Worm (Caenorhabditis elegans) whole organism, young adult: ENCODE results near the gene aex-4.

Experiments
- B0261.1 ChIP-seq: sonication (generic microtip); optimal IDR thresholded peaks from 2 replicates; lab custom pipeline; 2016; ENCODE audit warnings: mild to moderate bottlenecking, missing genetic modification characterization, moderate library complexity, missing compliant biosample characterization
- B0336.3 ChIP-seq: fragments of 200-800 bp; sonication (Bioruptor generic); IDR thresholded peaks from 2 replicates; pipeline ENCODE4 v1.3.6; 2022; ENCODE audit warnings: missing genetic modification characterization, missing compliant biosample characterization
- C17E4.6 ChIP-seq: fragments of 200-800 bp; sonication (Bioruptor generic); IDR thresholded peaks from 2 replicates; pipeline ENCODE4 v1.3.6; 2022; ENCODE audit warnings: missing genetic modification reagents, missing genetic modification characterization, missing compliant biosample characterization
- F33H1.4 ChIP-seq: fragments of 200-800 bp; sonication (Bioruptor generic); IDR thresholded peaks from 2 replicates; pipeline ENCODE4 v1.3.6; 2022; ENCODE audit warnings: missing genetic modification reagents, missing genetic modification characterization, missing compliant biosample characterization
- F37B4.10 ChIP-seq: fragments of 200-800 bp; sonication (Bioruptor generic); IDR thresholded peaks from 2 replicates; pipeline ENCODE4 v1.3.6; 2022; ENCODE audit warnings: missing genetic modification characterization, missing compliant biosample characterization
- F39B2.1 ChIP-seq: fragments of 200-800 bp; sonication (Bioruptor generic); IDR thresholded peaks from 2 replicates; pipeline ENCODE4 v1.3.6; 2022; ENCODE audit warnings: missing genetic modification reagents, missing genetic modification characterization, missing compliant biosample characterization
- F49E8.2 ChIP-seq: sonication (generic microtip); optimal IDR thresholded peaks from 3 replicates; lab custom pipeline; 2017; ENCODE audit warnings: missing genetic modification characterization, mild to moderate bottlenecking, missing compliant biosample characterization, antibody characterized with exemption, moderate library complexity; ENCODE audit not compliant: insufficient read depth
- Y53F4B.3 ChIP-seq: fragments of 200-800 bp; sonication (Bioruptor generic); IDR thresholded peaks from 2 replicates; pipeline ENCODE4 v1.3.6; 2022; ENCODE audit warnings: missing genetic modification reagents, missing genetic modification characterization, missing compliant biosample characterization
- Y53G8AR.9 ChIP-seq: fragments of 200-800 bp; sonication (Bioruptor generic); conservative IDR thresholded peaks from 2 replicates; pipeline ENCODE4 v1.3.6; 2022; ENCODE audit warnings: missing genetic modification reagents, missing genetic modification characterization, missing compliant biosample characterization
- ZK185.1 ChIP-seq: sonication (generic microtip); optimal IDR thresholded peaks from 2 replicates; lab custom pipeline; 2016; ENCODE audit warnings: mild to moderate bottlenecking, missing genetic modification characterization, missing compliant biosample characterization; ENCODE audit not compliant: poor library complexity, severe bottlenecking
- akir-1 ChIP-seq: fragments of 200-800 bp; sonication (Bioruptor generic); optimal IDR thresholded peaks from 2 replicates; lab custom pipeline; 2018; ENCODE audit warnings: mild to moderate bottlenecking, missing genetic modification characterization, moderate library complexity, missing compliant biosample characterization
- ama-1 ChIP-seq, 3 experiments: fragments of 150-350 bp in 1 of 3; sonication (generic microtip) in 2 of 3; optimal IDR thresholded peaks; 2 replicates each; lab custom pipeline; 2014 to 2018; ENCODE audit warnings: missing biosample characterization in 2 of 3, missing genetic modification characterization in 2 of 3, missing genetic modification reagents in 2 of 3
- atf-7 ChIP-seq: sonication (generic microtip); optimal IDR thresholded peaks from 2 replicates; lab custom pipeline; 2017; ENCODE audit warnings: mild to moderate bottlenecking, missing genetic modification characterization, missing compliant biosample characterization
- bed-2 ChIP-seq: fragments of 200-800 bp; sonication (Bioruptor generic); IDR thresholded peaks from 2 replicates; pipeline ENCODE4 v1.3.6; 2022; ENCODE audit warnings: missing genetic modification reagents, missing genetic modification characterization, missing compliant biosample characterization
- cebp-1 ChIP-seq, 2 experiments: fragments of 200-800 bp in 1 of 2; sonication (Bioruptor generic) in 1 of 2; sonication (generic microtip) in 1 of 2; IDR thresholded peaks in 1 of 2; optimal IDR thresholded peaks in 1 of 2; 2 replicates each; pipeline versions ENCODE4 v1.3.6 to Lab custom; 2017 to 2022; ENCODE audit warnings: missing compliant biosample characterization in 2 of 2, missing genetic modification characterization in 2 of 2, mild to moderate bottlenecking in 1 of 2, missing genetic modification reagents in 1 of 2, moderate library complexity in 1 of 2
- dox-1 ChIP-seq: fragments of 200-800 bp; sonication (Bioruptor generic); IDR thresholded peaks from 2 replicates; pipeline ENCODE4 v1.3.6; 2022; ENCODE audit warnings: missing genetic modification reagents, missing genetic modification characterization, missing compliant biosample characterization
- dpl-1 ChIP-seq: fragments of 150-350 bp; optimal IDR thresholded peaks from 2 replicates; lab custom pipeline; 2014; ENCODE audit warnings: missing biosample characterization, missing genetic modification reagents, missing genetic modification characterization
- egl-44 ChIP-seq: fragments of 200-800 bp; sonication (Bioruptor generic); IDR thresholded peaks from 2 replicates; pipeline ENCODE4 v1.3.6; 2022; ENCODE audit warnings: missing genetic modification reagents, missing genetic modification characterization, missing compliant biosample characterization
- ekl-4 ChIP-seq: fragments of 200-800 bp; sonication (Bioruptor generic); IDR thresholded peaks from 2 replicates; pipeline ENCODE4 v1.3.6; 2022; ENCODE audit warnings: missing genetic modification reagents, missing genetic modification characterization, missing compliant biosample characterization
- fkh-3 ChIP-seq: sonication (generic microtip); optimal IDR thresholded peaks from 2 replicates; lab custom pipeline; 2016; ENCODE audit warnings: mild to moderate bottlenecking, missing genetic modification characterization, missing compliant biosample characterization
- hlh-12 ChIP-seq: sonication (generic microtip); optimal IDR thresholded peaks from 2 replicates; lab custom pipeline; 2016; ENCODE audit warnings: missing genetic modification characterization, missing compliant biosample characterization
- hmg-1.2 ChIP-seq: fragments of 200-800 bp; sonication (Bioruptor generic); IDR thresholded peaks from 2 replicates; pipeline ENCODE4 v1.3.6; 2022; ENCODE audit warnings: missing genetic modification reagents, missing genetic modification characterization, missing compliant biosample characterization
- hmg-20 ChIP-seq: fragments of 200-800 bp; sonication (Bioruptor generic); IDR thresholded peaks from 2 replicates; pipeline ENCODE4 v1.3.6; 2022; ENCODE audit warnings: missing genetic modification reagents, missing genetic modification characterization, missing compliant biosample characterization
- lin-26 ChIP-seq: fragments of 200-800 bp; sonication (Bioruptor generic); IDR thresholded peaks from 2 replicates; pipeline ENCODE4 v1.3.6; 2022; ENCODE audit warnings: missing genetic modification reagents, missing genetic modification characterization, missing compliant biosample characterization
- lsy-27 ChIP-seq: sonication (generic microtip); optimal IDR thresholded peaks from 2 replicates; lab custom pipeline; 2017; ENCODE audit warnings: missing genetic modification characterization, mild to moderate bottlenecking, missing compliant biosample characterization, antibody characterized with exemption, missing genotype, borderline replicate concordance; ENCODE audit not compliant: insufficient read depth
- madf-6 ChIP-seq: fragments of 200-800 bp; sonication (Bioruptor generic); IDR thresholded peaks from 2 replicates; pipeline ENCODE4 v1.3.6; 2022; ENCODE audit warnings: missing genetic modification reagents, missing genetic modification characterization, missing compliant biosample characterization
- mel-28 ChIP-seq: sonication (generic microtip); optimal IDR thresholded peaks from 2 replicates; lab custom pipeline; 2016; ENCODE audit warnings: borderline replicate concordance, mild to moderate bottlenecking, missing genetic modification characterization, missing compliant biosample characterization
- mes-4 ChIP-seq: sonication (generic microtip); optimal IDR thresholded peaks from 2 replicates; lab custom pipeline; 2016; ENCODE audit warnings: missing genotype, missing genetic modification characterization, missing compliant biosample characterization
- nfya-2 ChIP-seq: fragments of 200-800 bp; sonication (Bioruptor generic); IDR thresholded peaks from 2 replicates; pipeline ENCODE4 v1.3.6; 2022; ENCODE audit warnings: missing genetic modification reagents, missing genetic modification characterization, missing compliant biosample characterization
- nhr-120 ChIP-seq: fragments of 200-800 bp; sonication (Bioruptor generic); IDR thresholded peaks from 2 replicates; pipeline ENCODE4 v1.3.6; 2022; ENCODE audit warnings: missing genetic modification characterization, missing compliant biosample characterization
- nhr-179 ChIP-seq: sonication (generic microtip); optimal IDR thresholded peaks from 2 replicates; lab custom pipeline; 2016; ENCODE audit warnings: mild to moderate bottlenecking, missing genetic modification characterization, missing compliant biosample characterization
- nhr-80 ChIP-seq: sonication (generic microtip); optimal IDR thresholded peaks from 2 replicates; lab custom pipeline; 2016; ENCODE audit warnings: missing genetic modification characterization, missing compliant biosample characterization
- rcor-1 ChIP-seq: fragments of 200-800 bp; sonication (Bioruptor generic); IDR thresholded peaks from 2 replicates; pipeline ENCODE4 v1.3.6; 2022; ENCODE audit warnings: missing genetic modification reagents, missing genetic modification characterization, missing compliant biosample characterization
- rpc-1 ChIP-seq, 2 experiments: fragments of 150-350 bp in 1 of 2; sonication (generic microtip) in 1 of 2; optimal IDR thresholded peaks; 2 replicates each; lab custom pipeline; 2014 to 2018; ENCODE audit warnings: missing biosample characterization in 1 of 2, missing genetic modification characterization in 1 of 2, missing genetic modification reagents in 1 of 2, missing genotype in 1 of 2
- snpc-3.4 ChIP-seq: sonication (generic microtip); optimal IDR thresholded peaks from 2 replicates; lab custom pipeline; 2017; ENCODE audit warnings: missing genetic modification characterization, mild to moderate bottlenecking, missing compliant biosample characterization, antibody characterized with exemption, moderate library complexity, missing genotype, missing genetic modification reagents
- somi-1 ChIP-seq: fragments of 200-800 bp; sonication (Bioruptor generic); optimal IDR thresholded peaks from 2 replicates; lab custom pipeline; 2018; ENCODE audit warnings: mild to moderate bottlenecking, missing genetic modification characterization, missing compliant biosample characterization
- zfh-2 ChIP-seq: fragments of 200-800 bp; sonication (Bioruptor generic); conservative IDR thresholded peaks from 2 replicates; pipeline ENCODE4 v1.3.6; 2022; ENCODE audit warnings: missing genetic modification reagents, missing genetic modification characterization, missing compliant biosample characterization
- zim-3 ChIP-seq: sonication (generic microtip); optimal IDR thresholded peaks from 2 replicates; lab custom pipeline; 2017; ENCODE audit warnings: mild to moderate bottlenecking, missing genetic modification characterization, moderate library complexity, missing compliant biosample characterization
- ztf-22 ChIP-seq: fragments of 200-800 bp; sonication (Bioruptor generic); optimal IDR thresholded peaks from 2 replicates; lab custom pipeline; 2018; ENCODE audit warnings: mild to moderate bottlenecking, missing genetic modification characterization, moderate library complexity, missing compliant biosample characterization
- ztf-25 ChIP-seq: fragments of 200-800 bp; sonication (Bioruptor generic); IDR thresholded peaks from 2 replicates; pipeline ENCODE4 v1.3.6; 2022; ENCODE audit warnings: missing genetic modification reagents, missing genetic modification characterization, missing compliant biosample characterization
- ztf-26 ChIP-seq: sonication (generic microtip); optimal IDR thresholded peaks from 2 replicates; lab custom pipeline; 2017; ENCODE audit warnings: missing genetic modification characterization, missing compliant biosample characterization
- ztf-3 ChIP-seq: fragments of 200-800 bp; sonication (Bioruptor generic); optimal IDR thresholded peaks from 2 replicates; lab custom pipeline; 2018; ENCODE audit warnings: mild to moderate bottlenecking, missing genetic modification characterization, missing compliant biosample characterization

Gene aex-4

ce11 chrX:3694172-3694571, 34.9 kb upstream of the aex-4 start (continued):
- 0 out of 2 replicates have a peak, but pooled peaks have one; percentile 24 for TF ChIP-seq egl-44 (GFP tag; lab: Robert Waterston, UW)
- TF ChIP-seq ekl-4 (GFP tag; lab: Robert Waterston, UW) = 0 out of 2 replicates have a peak, but pooled peaks have one; percentile 30
- TF ChIP-seq ZK185.1 (tag; lab: Kevin White, UChicago) = no peak
- no peak for TF ChIP-seq ztf-25 (GFP tag; lab: Robert Waterston, UW)
- no peak for TF ChIP-seq akir-1 (GFP tag; lab: Kevin White, UChicago)
- TF ChIP-seq hlh-12 (tag; lab: Kevin White, UChicago) = no peak
- 0 out of 2 replicates have a peak, but pooled peaks have one; percentile 26 for TF ChIP-seq madf-6 (GFP tag; lab: Robert Waterston, UW)
- TF ChIP-seq B0261.1 = no peak
- TF ChIP-seq somi-1 = peak; percentile 5
- TF ChIP-seq F39B2.1 (GFP tag; lab: Robert Waterston, UW) = no peak

ce11 chrX:3695826-3696225, 33.3 kb upstream of the aex-4 start:
- TF ChIP-seq nhr-80 (tag; lab: Kevin White, UChicago) (no peak), madf-6 (GFP tag; lab: Robert Waterston, UW) (no peak), lin-26 (GFP tag; lab: Robert Waterston, UW) (0 out of 2 replicates have a peak, but pooled peaks have one; percentile 19), ama-1 (optimal IDR thresholded peaks at IDR 0.05; lab: Kevin White, UChicago) (no peak), ama-1 (GFP tag; optimal IDR thresholded peaks at IDR 0.05; lab: Kevin White, UChicago) (no peak), C17E4.6 (GFP tag; lab: Robert Waterston, UW) (no peak), hmg-1.2 (GFP tag; lab: Robert Waterston, UW) (no peak), mes-4 (no peak), nfya-2 (GFP tag; lab: Robert Waterston, UW) (no peak), somi-1 (no peak), cebp-1 (GFP tag; IDR thresholded peaks at IDR 0.05; lab: Robert Waterston, UW) (no peak), cebp-1 (tag; optimal IDR thresholded peaks at IDR 0.05; lab: Kevin White, UChicago) (peak; percentile 49), atf-7 (no peak)

ce11 chrX:3696603-3697002, 32.5 kb upstream of the aex-4 start, which contains the start of gene C01C4.3:
Gene C01C4.3 (plus strand): TSS chrX:3696903.
- no peak for TF ChIP-seq rpc-1 (optimal IDR thresholded peaks at IDR 0.05; lab: Kevin White, UChicago)
- TF ChIP-seq rpc-1 (tag; optimal IDR thresholded peaks at IDR 0.05; lab: Kevin White, UChicago) = no peak
- no peak for TF ChIP-seq ztf-25 (GFP tag; lab: Robert Waterston, UW)
- no peak for TF ChIP-seq dpl-1 (GFP tag; lab: Kevin White, UChicago)
- no peak for TF ChIP-seq zfh-2
- TF ChIP-seq B0336.3 (GFP tag; lab: Robert Waterston, UW) = no peak
- no peak for TF ChIP-seq nhr-80 (tag; lab: Kevin White, UChicago)

ce11 chrX:3697623-3698022, 31.5 kb upstream of the aex-4 start:
- peak; percentile 14 for TF ChIP-seq atf-7
- TF ChIP-seq Y53F4B.3 (GFP tag; lab: Robert Waterston, UW) = no peak
- TF ChIP-seq bed-2 (GFP tag; lab: Robert Waterston, UW) = no peak
- TF ChIP-seq F33H1.4 (GFP tag; lab: Robert Waterston, UW) = no peak
- TF ChIP-seq ztf-26 = peak; percentile 62
- peak; percentile 10 for TF ChIP-seq nhr-179 (tag; lab: Kevin White, UChicago)
- TF ChIP-seq lsy-27 = peak; percentile 78
- TF ChIP-seq nhr-120 = no peak
- TF ChIP-seq ztf-3 (GFP tag; lab: Kevin White, UChicago) = no peak
- TF ChIP-seq mel-28 (tag; lab: Kevin White, UChicago) = peak; percentile 53
- TF ChIP-seq ztf-22 (GFP tag; lab: Kevin White, UChicago) = peak; percentile 18
- peak; percentile 77 for TF ChIP-seq rcor-1 (GFP tag; lab: Robert Waterston, UW)
- peak; percentile 89 for TF ChIP-seq dox-1
- TF ChIP-seq rpc-1 (optimal IDR thresholded peaks at IDR 0.05; lab: Kevin White, UChicago) = peak; percentile 95
- peak; percentile 97 for TF ChIP-seq rpc-1 (tag; optimal IDR thresholded peaks at IDR 0.05; lab: Kevin White, UChicago)
- TF ChIP-seq F37B4.10 (GFP tag; lab: Robert Waterston, UW) = 0 out of 2 replicates have a peak, but pooled peaks have one; percentile 75
- TF ChIP-seq Y53G8AR.9 = no peak
- TF ChIP-seq zim-3 (tag; lab: Kevin White, UChicago) = peak; percentile 65
- no peak for TF ChIP-seq F49E8.2 (tag; lab: Kevin White, UChicago)
- TF ChIP-seq fkh-3 (tag; lab: Kevin White, UChicago) = no peak
- TF ChIP-seq hmg-20 (GFP tag; lab: Robert Waterston, UW) = peak; percentile 62; the same call in 1 of the 2 replicates
- peak; percentile 77 for TF ChIP-seq snpc-3.4
